Worm (Caenorhabditis elegans) whole organism, L2 larva: ENCODE results near the gene mlt-9.

Experiments used
- C34F6.9 ChIP-seq: fragments of 150-350 bp; optimal IDR thresholded peaks from 2 replicates; lab custom pipeline; 2014; ENCODE audit warnings: missing biosample characterization, missing genetic modification characterization
- F13H6.1 ChIP-seq: sonication (generic microtip); optimal IDR thresholded peaks from 2 replicates; lab custom pipeline; 2016; ENCODE audit warnings: missing genetic modification characterization, missing compliant biosample characterization
- R02D3.7 ChIP-seq: fragments of 150-350 bp; optimal IDR thresholded peaks from 2 replicates; lab custom pipeline; 2014; ENCODE audit warnings: missing biosample characterization, missing genetic modification characterization
- Y55F3AM.14 ChIP-seq: fragments of 200-800 bp; sonication (Bioruptor generic); optimal IDR thresholded peaks from 2 replicates; lab custom pipeline; 2018; ENCODE audit warnings: mild to moderate bottlenecking, missing genetic modification characterization, missing compliant biosample characterization
- ZK546.5 ChIP-seq: sonication (generic microtip); optimal IDR thresholded peaks from 2 replicates; lab custom pipeline; 2017; ENCODE audit warnings: missing biosample characterization, missing genetic modification characterization
- alr-1 ChIP-seq: fragments of 150-350 bp; optimal IDR thresholded peaks from 2 replicates; lab custom pipeline; 2014; ENCODE audit warnings: missing biosample characterization, missing genetic modification characterization
- aly-2 ChIP-seq: fragments of 150-350 bp; optimal IDR thresholded peaks from 2 replicates; lab custom pipeline; 2014; ENCODE audit warnings: missing biosample characterization, missing genetic modification characterization
- ama-1 ChIP-seq: fragments of 150-350 bp; optimal IDR thresholded peaks from 2 replicates; lab custom pipeline; 2018; ENCODE audit warnings: inconsistent platforms
- blmp-1 ChIP-seq: sonication (generic microtip); optimal IDR thresholded peaks from 2 replicates; lab custom pipeline; 2017; ENCODE audit warnings: missing genetic modification characterization, mild to moderate bottlenecking, missing compliant biosample characterization, antibody characterized with exemption, moderate library complexity; ENCODE audit not compliant: insufficient read depth
- ceh-16 ChIP-seq: fragments of 150-350 bp; optimal IDR thresholded peaks from 2 replicates; lab custom pipeline; 2014; ENCODE audit warnings: missing biosample characterization, missing genetic modification characterization
- ceh-82 ChIP-seq: fragments of 150-350 bp; optimal IDR thresholded peaks from 2 replicates; lab custom pipeline; 2014; ENCODE audit warnings: missing biosample characterization, missing genetic modification characterization
- crh-2 ChIP-seq: sonication (generic microtip); optimal IDR thresholded peaks from 2 replicates; lab custom pipeline; 2017; ENCODE audit warnings: missing biosample characterization, missing genetic modification characterization
- dmd-4 ChIP-seq: sonication (generic microtip); optimal IDR thresholded peaks from 2 replicates; lab custom pipeline; 2017; ENCODE audit warnings: missing biosample characterization, missing genetic modification characterization
- egl-27 ChIP-seq: sonication (generic microtip); optimal IDR thresholded peaks from 3 replicates; lab custom pipeline; 2017; ENCODE audit warnings: missing biosample characterization, missing genetic modification reagents, missing genetic modification characterization
- elt-1 ChIP-seq: fragments of 150-350 bp; optimal IDR thresholded peaks from 2 replicates; lab custom pipeline; 2014; ENCODE audit warnings: missing biosample characterization, missing genetic modification characterization
- elt-3 ChIP-seq: sonication (generic microtip); optimal IDR thresholded peaks from 2 replicates; lab custom pipeline; 2017; ENCODE audit warnings: missing biosample characterization, missing genetic modification characterization
- fos-1 ChIP-seq: fragments of 150-350 bp; optimal IDR thresholded peaks from 2 replicates; lab custom pipeline; 2014; ENCODE audit warnings: missing biosample characterization, missing genetic modification characterization
- gmeb-1 ChIP-seq: fragments of 150-350 bp; optimal IDR thresholded peaks from 2 replicates; lab custom pipeline; 2014; ENCODE audit warnings: missing biosample characterization, missing genetic modification characterization
- lin-11 ChIP-seq: fragments of 150-350 bp; sonication (generic microtip); optimal IDR thresholded peaks from 2 replicates; lab custom pipeline; 2014; ENCODE audit warnings: missing biosample characterization, missing genetic modification characterization, inconsistent platforms, mixed read lengths
- lin-13 ChIP-seq: fragments of 150-350 bp; optimal IDR thresholded peaks from 2 replicates; lab custom pipeline; 2014; ENCODE audit warnings: missing biosample characterization, missing genetic modification reagents, missing genetic modification characterization
- lin-39 ChIP-seq: fragments of 150-350 bp; optimal IDR thresholded peaks from 2 replicates; lab custom pipeline; 2014; ENCODE audit warnings: missing biosample characterization, missing genetic modification reagents, missing genetic modification characterization
- lsy-2 ChIP-seq, 2 experiments: fragments of 150-350 bp in 1 of 2; sonication (generic microtip) in 1 of 2; optimal IDR thresholded peaks; 2 replicates each; lab custom pipeline; 2014 to 2017; ENCODE audit warnings: missing biosample characterization in 2 of 2, missing genetic modification characterization in 2 of 2
- mab-5 ChIP-seq: fragments of 150-350 bp; optimal IDR thresholded peaks from 2 replicates; lab custom pipeline; 2014; ENCODE audit warnings: missing biosample characterization, missing genetic modification characterization
- mbf-1 ChIP-seq: sonication (generic microtip); optimal IDR thresholded peaks from 2 replicates; lab custom pipeline; 2017; ENCODE audit warnings: missing biosample characterization, missing genetic modification characterization
- mdl-1 ChIP-seq, 2 experiments: fragments of 150-350 bp in 1 of 2; sonication (generic microtip) in 1 of 2; optimal IDR thresholded peaks; 2 replicates each; lab custom pipeline; 2017; ENCODE audit warnings: missing biosample characterization in 2 of 2, missing genetic modification characterization in 2 of 2
- nhr-10 ChIP-seq: sonication (generic microtip); optimal IDR thresholded peaks from 2 replicates; lab custom pipeline; 2017; ENCODE audit warnings: missing biosample characterization, missing genetic modification characterization
- nhr-11 ChIP-seq: fragments of 150-350 bp; optimal IDR thresholded peaks from 2 replicates; lab custom pipeline; 2014; ENCODE audit warnings: missing biosample characterization, missing genetic modification characterization
- nhr-12 ChIP-seq: fragments of 150-350 bp; optimal IDR thresholded peaks from 2 replicates; lab custom pipeline; 2014; ENCODE audit warnings: missing biosample characterization, missing genetic modification characterization
- nhr-129 ChIP-seq: fragments of 150-350 bp; optimal IDR thresholded peaks from 2 replicates; lab custom pipeline; 2014; ENCODE audit warnings: missing biosample characterization, missing genetic modification characterization
- nhr-21 ChIP-seq: fragments of 150-350 bp; optimal IDR thresholded peaks from 2 replicates; lab custom pipeline; 2014; ENCODE audit warnings: missing biosample characterization, missing genetic modification characterization
- nhr-23 ChIP-seq: fragments of 150-350 bp; optimal IDR thresholded peaks from 2 replicates; lab custom pipeline; 2014; ENCODE audit warnings: missing biosample characterization, missing genetic modification reagents, missing genetic modification characterization
- nhr-237 ChIP-seq: fragments of 150-350 bp; optimal IDR thresholded peaks from 2 replicates; lab custom pipeline; 2014; ENCODE audit warnings: missing biosample characterization, missing genetic modification characterization
- nhr-25 ChIP-seq: fragments of 150-350 bp; sonication (generic microtip); optimal IDR thresholded peaks from 3 replicates; lab custom pipeline; 2014; ENCODE audit warnings: missing biosample characterization, missing genetic modification characterization
- nhr-6 ChIP-seq: fragments of 150-350 bp; optimal IDR thresholded peaks from 2 replicates; lab custom pipeline; 2014; ENCODE audit warnings: missing biosample characterization, missing genetic modification characterization
- nhr-77 ChIP-seq: fragments of 150-350 bp; optimal IDR thresholded peaks from 2 replicates; lab custom pipeline; 2014; ENCODE audit warnings: missing biosample characterization, missing genetic modification characterization
- peb-1 ChIP-seq: fragments of 150-350 bp; optimal IDR thresholded peaks from 2 replicates; lab custom pipeline; 2014; ENCODE audit warnings: missing biosample characterization, missing genetic modification characterization
- sem-4 ChIP-seq: fragments of 150-350 bp; optimal IDR thresholded peaks from 2 replicates; lab custom pipeline; 2014; ENCODE audit warnings: missing biosample characterization, missing genetic modification reagents, missing genetic modification characterization
- skn-1 ChIP-seq: sonication (generic microtip); optimal IDR thresholded peaks from 2 replicates; lab custom pipeline; 2017; ENCODE audit warnings: missing biosample characterization, missing genetic modification characterization
- sma-3 ChIP-seq: sonication (generic microtip); optimal IDR thresholded peaks from 2 replicates; lab custom pipeline; 2016; ENCODE audit warnings: missing genetic modification reagents, missing genetic modification characterization, missing compliant biosample characterization
- sma-9 ChIP-seq, 2 experiments: fragments of 150-350 bp in 1 of 2; sonication (generic microtip) in 1 of 2; optimal IDR thresholded peaks; 2 replicates each; lab custom pipeline; 2014 to 2016; ENCODE audit warnings: missing genetic modification characterization in 2 of 2, mild to moderate bottlenecking in 1 of 2, missing biosample characterization in 1 of 2, missing compliant biosample characterization in 1 of 2, missing genetic modification reagents in 1 of 2, moderate library complexity in 1 of 2
- snpc-4 ChIP-seq: fragments of 150-350 bp; optimal IDR thresholded peaks from 2 replicates; lab custom pipeline; 2014; ENCODE audit warnings: missing biosample characterization, missing genetic modification characterization
- unc-39 ChIP-seq: fragments of 150-350 bp; optimal IDR thresholded peaks from 2 replicates; lab custom pipeline; 2014; ENCODE audit warnings: missing biosample characterization, missing genetic modification characterization
- unc-55 ChIP-seq: fragments of 150-350 bp; sonication (generic microtip); optimal IDR thresholded peaks from 3 replicates; lab custom pipeline; 2014; ENCODE audit warnings: missing biosample characterization, missing genetic modification reagents, missing genetic modification characterization
- unc-62 ChIP-seq: fragments of 150-350 bp; optimal IDR thresholded peaks from 2 replicates; lab custom pipeline; 2014; ENCODE audit warnings: missing biosample characterization, missing genetic modification reagents, missing genetic modification characterization
- zag-1 ChIP-seq: fragments of 150-350 bp; optimal IDR thresholded peaks from 2 replicates; lab custom pipeline; 2014; ENCODE audit warnings: missing biosample characterization, missing genetic modification characterization
- ztf-1 ChIP-seq: fragments of 200-800 bp; sonication (Bioruptor generic); conservative IDR thresholded peaks from 2 replicates; pipeline ENCODE4 v1.3.6; 2022; ENCODE audit warnings: missing genetic modification characterization, missing compliant biosample characterization
- ztf-11 ChIP-seq: sonication (generic microtip); optimal IDR thresholded peaks from 2 replicates; lab custom pipeline; 2017; ENCODE audit warnings: missing biosample characterization, missing genetic modification characterization
- ztf-4 ChIP-seq: fragments of 150-350 bp; optimal IDR thresholded peaks from 2 replicates; lab custom pipeline; 2014; ENCODE audit warnings: missing biosample characterization, missing genetic modification characterization

The mlt-9 gene

ce11 chrX:15078276-15078675 is 29.3 kb downstream of the mlt-9 start:
- no peak for TF ChIP-seq sma-3
- TF ChIP-seq lsy-2 (tag; optimal IDR thresholded peaks at IDR 0.05; lab: Kevin White, UChicago): no peak
- TF ChIP-seq F13H6.1 (tag; lab: Kevin White, UChicago): no peak
- TF ChIP-seq nhr-21 (tag; lab: Kevin White, UChicago): no peak
- TF ChIP-seq ceh-82 (tag; lab: Kevin White, UChicago): no peak
- no peak for TF ChIP-seq lin-13 (GFP tag; lab: Kevin White, UChicago)
- no peak for TF ChIP-seq nhr-129
- no peak for TF ChIP-seq lin-39
- no peak for TF ChIP-seq zag-1 (tag; lab: Kevin White, UChicago)
- TF ChIP-seq alr-1 (tag; lab: Kevin White, UChicago): no peak
- TF ChIP-seq ceh-16 (tag; lab: Kevin White, UChicago): no peak
- TF ChIP-seq skn-1: no peak
- TF ChIP-seq unc-39 (tag; lab: Kevin White, UChicago): no peak
- no peak for TF ChIP-seq ZK546.5
- no peak for TF ChIP-seq gmeb-1 (tag; lab: Kevin White, UChicago)
- no peak for TF ChIP-seq crh-2
- no peak for TF ChIP-seq egl-27 (tag; lab: Kevin White, UChicago)
- TF ChIP-seq mbf-1: no peak
- TF ChIP-seq nhr-25 (tag; lab: Kevin White, UChicago): no peak

DNA sequence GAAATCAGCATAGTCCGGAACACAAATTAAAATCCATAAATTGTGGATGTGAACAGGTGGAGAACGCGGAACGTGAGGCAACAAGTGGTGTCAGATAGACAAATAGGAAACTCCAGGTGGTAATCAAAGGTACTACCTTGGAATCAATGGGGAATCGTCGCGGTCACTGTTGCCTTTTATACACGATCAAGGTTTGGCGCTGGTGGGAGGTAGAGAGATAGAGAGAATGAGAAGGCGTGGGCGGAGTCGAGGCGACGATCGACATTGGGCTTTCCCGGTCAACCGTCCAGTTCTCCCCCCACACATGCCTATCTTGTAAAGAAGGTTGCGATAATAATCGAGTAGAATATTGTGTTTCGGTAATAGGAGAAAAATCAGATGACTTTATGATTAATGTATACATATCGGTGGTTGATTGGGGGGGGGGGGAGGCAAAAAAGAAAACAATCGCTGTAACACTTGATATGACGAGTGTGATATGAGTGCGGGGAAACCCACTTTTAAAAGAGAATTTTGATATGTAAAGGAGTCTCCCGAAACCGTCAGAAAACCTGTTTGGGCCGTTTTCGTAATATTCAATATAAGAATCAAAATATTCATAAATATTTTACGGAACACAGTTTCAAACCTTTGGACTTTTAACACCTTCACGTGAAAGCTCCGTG is 29.9 kb downstream of the mlt-9 start, which contains the start of the genes H40L08.8, H40L08.2 and H40L08.7:
H40L08.8 (minus strand) TSS at position 37 of the 665 bp plus-strand sequence.
H40L08.2 (minus strand) TSS at position 148 of the 665 bp plus-strand sequence.
H40L08.7 (minus strand) TSS at position 148 of the 665 bp plus-strand sequence.
- TF ChIP-seq lin-11 (tag; lab: Kevin White, UChicago) (no peak), lsy-2 (tag; optimal IDR thresholded peaks at IDR 0.05; lab: Kevin White, UChicago) (peak in 1 of 2 experiments; percentile 4), lin-13 (GFP tag; lab: Kevin White, UChicago) (no peak), zag-1 (tag; lab: Kevin White, UChicago) (no peak), gmeb-1 (tag; lab: Kevin White, UChicago) (peak; percentile 5), snpc-4 (tag; lab: Kevin White, UChicago) (no peak), Y55F3AM.14 (GFP tag; lab: Kevin White, UChicago) (no peak), blmp-1 (tag; lab: Kevin White, UChicago) (peak; percentile 67), elt-3 (tag; lab: Kevin White, UChicago) (no peak), nhr-129 (peak; percentile 19), ZK546.5 (no peak), sma-9 (GFP tag; optimal IDR thresholded peaks at IDR 0.05; lab: Kevin White, UChicago) (peak; percentile 81), sma-9 (tag; optimal IDR thresholded peaks at IDR 0.05; lab: Kevin White, UChicago) (no peak), sem-4 (tag; lab: Kevin White, UChicago) (no peak), ztf-11 (tag; lab: Kevin White, UChicago) (no peak), lin-39 (no peak), nhr-237 (tag; lab: Kevin White, UChicago) (no peak), mdl-1 (tag; optimal IDR thresholded peaks at IDR 0.05; lab: Kevin White, UChicago) (no peak), ceh-82 (tag; lab: Kevin White, UChicago) (no peak), R02D3.7 (tag; lab: Kevin White, UChicago) (no peak), crh-2 (no peak), ztf-1 (GFP tag; lab: Robert Waterston, UW) (no peak), nhr-25 (tag; lab: Kevin White, UChicago) (peak; percentile 79), nhr-10 (no peak), mbf-1 (no peak), nhr-23 (tag; lab: Kevin White, UChicago) (no peak), ceh-16 (tag; lab: Kevin White, UChicago) (peak; percentile 48), ama-1 (peak; percentile 90), sma-3 (peak; percentile 57), nhr-11 (tag; lab: Kevin White, UChicago) (no peak), nhr-6 (tag; lab: Kevin White, UChicago) (no peak), unc-62 (GFP tag; lab: Kevin White, UChicago) (no peak), mab-5 (tag; lab: Kevin White, UChicago) (no peak), elt-1 (tag; lab: Kevin White, UChicago) (no peak), F13H6.1 (tag; lab: Kevin White, UChicago) (peak; percentile 1), aly-2 (no peak), nhr-21 (tag; lab: Kevin White, UChicago) (peak; percentile 54), alr-1 (tag; lab: Kevin White, UChicago) (no peak), nhr-12 (tag; lab: Kevin White, UChicago) (no peak), unc-55 (GFP tag; lab: Kevin White, UChicago) (no peak), nhr-77 (tag; lab: Kevin White, UChicago) (no peak), peb-1 (tag; lab: Kevin White, UChicago) (no peak), ztf-4 (tag; lab: Kevin White, UChicago) (no peak), C34F6.9 (tag; lab: Kevin White, UChicago) (no peak), dmd-4 (tag; lab: Kevin White, UChicago) (no peak), fos-1 (tag; lab: Kevin White, UChicago) (no peak), unc-39 (tag; lab: Kevin White, UChicago) (no peak), skn-1 (no peak), egl-27 (tag; lab: Kevin White, UChicago) (no peak)
